Worm (Caenorhabditis elegans): Measurements from ENCODE around the gene gnrr-5.

ce11 chrV:4414613-4415071 is 39.9 kb downstream of the gnrr-5 start, which contains the start of gene grl-5:
- no peak for TF ChIP-seq ama-1 (optimal IDR thresholded peaks at IDR 0.05)
- TF ChIP-seq lsy-2 (tag; optimal IDR thresholded peaks at IDR 0.05), result no peak
